Worm (Caenorhabditis elegans) whole organism, young adult: ENCODE data around the gene ifd-1.

Experiments used
- ama-1 ChIP-seq, 3 experiments: fragments of 150-350 bp in 1 of 3; sonication (generic microtip) in 2 of 3; optimal IDR thresholded peaks; 2 replicates each; lab custom pipeline; 2014 to 2018; ENCODE audit warnings: missing biosample characterization in 2 of 3, missing genetic modification characterization in 2 of 3, missing genetic modification reagents in 2 of 3
- dpl-1 ChIP-seq: fragments of 150-350 bp; optimal IDR thresholded peaks from 2 replicates; lab custom pipeline; 2014; ENCODE audit warnings: missing biosample characterization, missing genetic modification reagents, missing genetic modification characterization
- madf-8 ChIP-seq: fragments of 200-800 bp; sonication (Bioruptor generic); conservative IDR thresholded peaks from 2 replicates; pipeline ENCODE4 v1.3.6; 2022; ENCODE audit warnings: missing genetic modification reagents, missing genetic modification characterization, missing compliant biosample characterization
- nfya-1 ChIP-seq: sonication (generic microtip); optimal IDR thresholded peaks from 2 replicates; lab custom pipeline; 2017; ENCODE audit warnings: antibody characterized with exemption, missing compliant biosample characterization, missing genetic modification characterization, borderline replicate concordance; ENCODE audit not compliant: insufficient read depth
- nhr-90 ChIP-seq: sonication (generic microtip); optimal IDR thresholded peaks from 2 replicates; lab custom pipeline; 2016; ENCODE audit warnings: missing genotype, mild to moderate bottlenecking, missing genetic modification characterization, missing compliant biosample characterization
- pha-4 ChIP-seq: fragments of 150-350 bp; sonication (generic microtip); optimal IDR thresholded peaks from 2 replicates; lab custom pipeline; 2014; ENCODE audit warnings: missing biosample characterization, missing genetic modification reagents, missing genetic modification characterization
- snpc-4 ChIP-seq, 5 experiments: fragments of 150-350 bp in 1 of 5; sonication (generic microtip) in 4 of 5; optimal IDR thresholded peaks; 2 replicates each; lab custom pipeline; 2014 to 2018; ENCODE audit warnings: missing genetic modification characterization in 5 of 5, missing biosample characterization in 3 of 5, antibody characterized with exemption in 2 of 5, mild to moderate bottlenecking in 2 of 5, missing compliant biosample characterization in 2 of 5, missing genotype in 2 of 5, moderate library complexity in 2 of 5, missing genetic modification reagents in 1 of 5

ce11 chrX:8820643-8821042, 3.6 kb downstream of the ifd-1 start:
- TF ChIP-seq ama-1 (optimal IDR thresholded peaks at IDR 0.05; lab: Kevin White, UChicago) (no peak), ama-1 (GFP tag; optimal IDR thresholded peaks at IDR 0.05; lab: Kevin White, UChicago) (no peak), snpc-4 (GFP tag; optimal IDR thresholded peaks at IDR 0.05; lab: Kevin White, UChicago) (no peak), snpc-4 (tag; optimal IDR thresholded peaks at IDR 0.05; lab: Kevin White, UChicago) (no peak), nhr-90 (tag; lab: Kevin White, UChicago) (no peak), pha-4 (tag; lab: Kevin White, UChicago) (no peak), dpl-1 (no peak), nfya-1 (no peak), madf-8 (GFP tag; lab: Robert Waterston, UW) (no peak)
